Worm (Caenorhabditis elegans) whole organism, L1 larva: Measurements from ENCODE around the gene irld-47.

Experiments used
- C04F5.9 ChIP-seq: sonication (generic microtip); optimal IDR thresholded peaks from 2 replicates; lab custom pipeline; 2016; ENCODE audit warnings: missing genetic modification characterization, missing compliant biosample characterization
- F16B12.6 ChIP-seq: fragments of 150-350 bp; optimal IDR thresholded peaks from 2 replicates; lab custom pipeline; 2014; ENCODE audit warnings: missing biosample characterization, missing genetic modification characterization
- aha-1 ChIP-seq: fragments of 150-350 bp; optimal IDR thresholded peaks from 2 replicates; lab custom pipeline; 2014; ENCODE audit warnings: missing biosample characterization, missing genetic modification characterization
- ama-1 ChIP-seq: fragments of 150-350 bp; optimal IDR thresholded peaks from 2 replicates; lab custom pipeline; 2014
- blmp-1 ChIP-seq: fragments of 150-350 bp; optimal IDR thresholded peaks from 2 replicates; lab custom pipeline; 2014; ENCODE audit warnings: missing biosample characterization, missing genetic modification characterization
- ceh-90 ChIP-seq: sonication (generic microtip); optimal IDR thresholded peaks from 2 replicates; lab custom pipeline; 2016; ENCODE audit warnings: missing genetic modification characterization, missing compliant biosample characterization
- ces-1 ChIP-seq: fragments of 150-350 bp; optimal IDR thresholded peaks from 2 replicates; lab custom pipeline; 2014; ENCODE audit warnings: missing biosample characterization, missing genetic modification reagents, missing genetic modification characterization
- dpl-1 ChIP-seq, 3 experiments: fragments of 150-350 bp in 2 of 3; sonication (generic microtip) in 1 of 3; optimal IDR thresholded peaks; 2 replicates each; lab custom pipeline; 2014 to 2017; ENCODE audit warnings: missing biosample characterization in 3 of 3, missing genetic modification characterization in 3 of 3, missing genetic modification reagents in 3 of 3
- dsc-1 ChIP-seq: sonication (generic microtip); optimal IDR thresholded peaks from 2 replicates; lab custom pipeline; 2016; ENCODE audit warnings: mild to moderate bottlenecking, missing genetic modification characterization, missing compliant biosample characterization
- efl-1 ChIP-seq, 4 experiments: fragments of 150-350 bp; optimal IDR thresholded peaks in 3 of 4; peaks in 1 of 4; 1 replicate in 1 of 4; 2 replicates in 3 of 4; lab custom pipeline; 2014; ENCODE audit warnings: missing biosample characterization in 2 of 4, missing genetic modification characterization in 2 of 4, missing genetic modification reagents in 2 of 4
- egl-27 ChIP-seq, 2 experiments: fragments of 150-350 bp in 1 of 2; sonication (generic microtip); optimal IDR thresholded peaks; 3 replicates each; lab custom pipeline; 2017 to 2018; ENCODE audit warnings: missing biosample characterization in 2 of 2, missing genetic modification characterization in 2 of 2, missing genetic modification reagents in 2 of 2
- elt-3 ChIP-seq, 6 experiments: fragments of 150-350 bp in 1 of 6; sonication (generic microtip); optimal IDR thresholded peaks; 2 replicates each; lab custom pipeline; 2017 to 2018; ENCODE audit warnings: missing biosample characterization in 6 of 6, missing genetic modification characterization in 6 of 6, inconsistent platforms in 1 of 6
- ets-5 ChIP-seq: fragments of 200-800 bp; sonication (Bioruptor generic); IDR thresholded peaks from 2 replicates; pipeline ENCODE4 v1.3.6; 2022; ENCODE audit warnings: missing genetic modification characterization, missing compliant biosample characterization
- fos-1 ChIP-seq: fragments of 150-350 bp; optimal IDR thresholded peaks from 2 replicates; lab custom pipeline; 2014; ENCODE audit warnings: missing biosample characterization, missing genetic modification characterization
- hpl-2 ChIP-seq: fragments of 150-350 bp; optimal IDR thresholded peaks from 2 replicates; lab custom pipeline; 2014; ENCODE audit warnings: missing biosample characterization, missing genetic modification reagents, missing genetic modification characterization
- irx-1 ChIP-seq: sonication (generic microtip); optimal IDR thresholded peaks from 2 replicates; lab custom pipeline; 2016; ENCODE audit warnings: missing genetic modification characterization, missing compliant biosample characterization
- isw-1 ChIP-seq: fragments of 200-800 bp; sonication (Bioruptor generic); IDR thresholded peaks from 2 replicates; pipeline ENCODE4 v1.3.6; 2022; ENCODE audit warnings: missing genetic modification characterization, missing compliant biosample characterization
- jun-1 ChIP-seq: fragments of 150-350 bp; optimal IDR thresholded peaks from 2 replicates; lab custom pipeline; 2014; ENCODE audit warnings: missing biosample characterization, missing genetic modification reagents, missing genetic modification characterization
- lin-14 ChIP-seq: fragments of 200-800 bp; sonication (Bioruptor generic); optimal IDR thresholded peaks from 2 replicates; lab custom pipeline; 2018; ENCODE audit warnings: mild to moderate bottlenecking, missing genetic modification characterization, moderate library complexity, missing compliant biosample characterization
- lin-35 ChIP-seq, 2 experiments: fragments of 150-350 bp; optimal IDR thresholded peaks; 2 replicates each; lab custom pipeline; 2014; ENCODE audit warnings: missing biosample characterization in 2 of 2, missing genetic modification characterization in 2 of 2, missing genetic modification reagents in 2 of 2
- lin-39 ChIP-seq: fragments of 150-350 bp; optimal IDR thresholded peaks from 2 replicates; lab custom pipeline; 2014; ENCODE audit warnings: missing biosample characterization, missing genetic modification reagents, missing genetic modification characterization
- lsy-2 ChIP-seq, 2 experiments: fragments of 150-350 bp; optimal IDR thresholded peaks; 2 replicates each; lab custom pipeline; 2014; ENCODE audit warnings: missing biosample characterization in 2 of 2, missing genetic modification characterization in 2 of 2
- mdl-1 ChIP-seq, 2 experiments: fragments of 150-350 bp; optimal IDR thresholded peaks; 2 replicates each; lab custom pipeline; 2014 to 2017; ENCODE audit warnings: missing biosample characterization in 2 of 2, missing genetic modification characterization in 2 of 2, inconsistent platforms in 1 of 2
- mep-1 ChIP-seq: fragments of 150-350 bp; optimal IDR thresholded peaks from 2 replicates; lab custom pipeline; 2014; ENCODE audit warnings: missing biosample characterization, missing genetic modification characterization
- nhr-11 ChIP-seq: fragments of 150-350 bp; optimal IDR thresholded peaks from 2 replicates; lab custom pipeline; 2014; ENCODE audit warnings: missing biosample characterization, missing genetic modification characterization
- nhr-19 ChIP-seq: fragments of 200-800 bp; sonication (Bioruptor generic); conservative IDR thresholded peaks from 2 replicates; pipeline ENCODE4 v1.3.6; 2022; ENCODE audit warnings: missing genetic modification characterization, missing compliant biosample characterization
- nhr-20 ChIP-seq: sonication (generic microtip); optimal IDR thresholded peaks from 2 replicates; lab custom pipeline; 2016; ENCODE audit warnings: mild to moderate bottlenecking, missing genetic modification characterization, missing compliant biosample characterization
- nhr-237 ChIP-seq: fragments of 150-350 bp; optimal IDR thresholded peaks from 2 replicates; lab custom pipeline; 2014; ENCODE audit warnings: missing biosample characterization, missing genetic modification characterization
- nhr-71 ChIP-seq: sonication (generic microtip); optimal IDR thresholded peaks from 2 replicates; lab custom pipeline; 2016; ENCODE audit warnings: mild to moderate bottlenecking, missing genetic modification characterization, moderate library complexity, missing compliant biosample characterization
- nhr-76 ChIP-seq: sonication (generic microtip); optimal IDR thresholded peaks from 2 replicates; lab custom pipeline; 2017; ENCODE audit warnings: missing biosample characterization, missing genetic modification characterization
- nhr-77 ChIP-seq: fragments of 150-350 bp; optimal IDR thresholded peaks from 2 replicates; lab custom pipeline; 2014; ENCODE audit warnings: missing biosample characterization, missing genetic modification characterization
- nhr-84 ChIP-seq: sonication (generic microtip); optimal IDR thresholded peaks from 2 replicates; lab custom pipeline; 2017; ENCODE audit warnings: missing biosample characterization, missing genetic modification characterization
- nhr-85 ChIP-seq: sonication (generic microtip); peaks from one replicate; lab custom pipeline; 2016; ENCODE audit warnings: missing genetic modification characterization, inconsistent platforms, missing compliant biosample characterization
- pax-3 ChIP-seq: fragments of 200-800 bp; sonication (Bioruptor generic); optimal IDR thresholded peaks from 2 replicates; lab custom pipeline; 2018; ENCODE audit warnings: mild to moderate bottlenecking, missing genetic modification characterization, moderate library complexity, missing compliant biosample characterization
- pqm-1 ChIP-seq: sonication (generic microtip); optimal IDR thresholded peaks from 3 replicates; lab custom pipeline; 2017; ENCODE audit warnings: missing biosample characterization, missing genetic modification characterization
- rnt-1 ChIP-seq: sonication (generic microtip); optimal IDR thresholded peaks from 2 replicates; lab custom pipeline; 2016; ENCODE audit warnings: mild to moderate bottlenecking, missing genetic modification characterization, moderate library complexity, missing compliant biosample characterization
- skn-1 ChIP-seq: fragments of 150-350 bp; optimal IDR thresholded peaks from 2 replicates; lab custom pipeline; 2014; ENCODE audit warnings: missing biosample characterization, missing genetic modification characterization
- snpc-4 ChIP-seq: fragments of 150-350 bp; optimal IDR thresholded peaks from 2 replicates; lab custom pipeline; 2014; ENCODE audit warnings: missing biosample characterization, missing genetic modification characterization
- sup-37 ChIP-seq: fragments of 200-800 bp; sonication (Bioruptor generic); optimal IDR thresholded peaks from 2 replicates; lab custom pipeline; 2018; ENCODE audit warnings: mild to moderate bottlenecking, missing genetic modification characterization, missing compliant biosample characterization
- swsn-7 ChIP-seq: sonication (generic microtip); optimal IDR thresholded peaks from 2 replicates; lab custom pipeline; 2016; ENCODE audit warnings: missing genetic modification characterization, missing compliant biosample characterization
- tbx-2 ChIP-seq: sonication (generic microtip); optimal IDR thresholded peaks from 2 replicates; lab custom pipeline; 2016; ENCODE audit warnings: missing genetic modification characterization, missing compliant biosample characterization
- unc-30 ChIP-seq: sonication (generic microtip); optimal IDR thresholded peaks from 2 replicates; lab custom pipeline; 2017; ENCODE audit warnings: missing biosample characterization, missing genetic modification characterization
- unc-98 ChIP-seq: fragments of 200-800 bp; sonication (Bioruptor generic); IDR thresholded peaks from 2 replicates; pipeline ENCODE4 v1.3.6; 2022; ENCODE audit warnings: missing genetic modification characterization, missing compliant biosample characterization
- vab-15 ChIP-seq: sonication (generic microtip); optimal IDR thresholded peaks from 2 replicates; lab custom pipeline; 2017; ENCODE audit warnings: missing genotype, mild to moderate bottlenecking, missing genetic modification characterization, missing compliant biosample characterization
- xbp-1 ChIP-seq: sonication (generic microtip); optimal IDR thresholded peaks from 2 replicates; lab custom pipeline; 2016; ENCODE audit warnings: missing genetic modification characterization, missing compliant biosample characterization
- zag-1 ChIP-seq: fragments of 150-350 bp; optimal IDR thresholded peaks from 2 replicates; lab custom pipeline; 2014; ENCODE audit warnings: missing biosample characterization, missing genetic modification characterization
- zip-4 ChIP-seq: fragments of 200-800 bp; sonication (Bioruptor generic); optimal IDR thresholded peaks from 2 replicates; lab custom pipeline; 2018; ENCODE audit warnings: mild to moderate bottlenecking, missing genetic modification characterization, moderate library complexity, missing compliant biosample characterization
- ztf-11 ChIP-seq, 2 experiments: sonication (generic microtip); optimal IDR thresholded peaks; 2 replicates each; lab custom pipeline; 2016 to 2017; ENCODE audit warnings: missing genetic modification characterization in 2 of 2, missing biosample characterization in 1 of 2, missing compliant biosample characterization in 1 of 2
- ztf-4 ChIP-seq: fragments of 150-350 bp; optimal IDR thresholded peaks from 2 replicates; lab custom pipeline; 2014; ENCODE audit warnings: missing biosample characterization, missing genetic modification characterization

The irld-47 gene

DNA sequence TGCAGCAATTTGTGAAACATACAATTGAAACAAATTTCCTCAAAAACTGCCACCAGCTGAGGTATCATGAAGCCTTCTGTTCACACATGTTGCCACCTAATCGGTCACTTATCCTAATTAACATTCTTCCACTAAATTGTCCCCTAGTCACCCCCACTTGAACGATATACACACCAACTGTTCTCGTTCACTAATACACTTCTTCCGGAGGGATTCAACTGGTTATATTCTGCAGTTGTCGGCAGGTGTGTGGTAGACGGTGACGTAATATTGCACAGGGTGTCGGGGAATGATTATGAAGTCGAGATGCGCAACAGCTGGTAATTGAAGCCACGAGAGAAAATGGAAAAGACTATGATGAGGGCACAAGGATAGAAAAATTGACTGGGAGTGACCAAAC, 6.9 kb downstream of the irld-47 start:
- no peak for TF ChIP-seq pax-3 (tag; lab: Kevin White, UChicago)
- no peak for TF ChIP-seq elt-3 (tag; optimal IDR thresholded peaks at IDR 0.05; lab: Kevin White, UChicago)
- TF ChIP-seq efl-1 (optimal IDR thresholded peaks at IDR 0.05; lab: Kevin White, UChicago): no peak
- TF ChIP-seq efl-1 (GFP tag; optimal IDR thresholded peaks at IDR 0.05 in 1 of 2; lab: Kevin White, UChicago): no peak
- TF ChIP-seq C04F5.9 (tag; lab: Kevin White, UChicago): no peak
- TF ChIP-seq unc-30 (tag; lab: Kevin White, UChicago): no peak
- TF ChIP-seq skn-1: no peak
- TF ChIP-seq xbp-1: no peak
- no peak for TF ChIP-seq lin-35 (GFP tag; optimal IDR thresholded peaks at IDR 0.05; lab: Kevin White, UChicago)
- TF ChIP-seq ztf-4 (tag; lab: Kevin White, UChicago): no peak
- TF ChIP-seq ztf-11 (tag; optimal IDR thresholded peaks at IDR 0.05; lab: Kevin White, UChicago): peak in 1 of 2 experiments; percentile 85
- no peak for TF ChIP-seq egl-27 (tag; optimal IDR thresholded peaks at IDR 0.05; lab: Kevin White, UChicago)
- no peak for TF ChIP-seq dsc-1
- TF ChIP-seq vab-15: peak; percentile 54
- no peak for TF ChIP-seq sup-37 (GFP tag; lab: Kevin White, UChicago)
- no peak for TF ChIP-seq aha-1 (tag; lab: Kevin White, UChicago)
- no peak for TF ChIP-seq unc-98
- no peak for TF ChIP-seq ama-1
- TF ChIP-seq mdl-1 (tag; optimal IDR thresholded peaks at IDR 0.05; lab: Kevin White, UChicago): no peak
- TF ChIP-seq zag-1 (tag; lab: Kevin White, UChicago): no peak
- no peak for TF ChIP-seq isw-1
- TF ChIP-seq nhr-77: no peak
- no peak for TF ChIP-seq nhr-71 (tag; lab: Kevin White, UChicago)
- peak; percentile 9 for TF ChIP-seq mep-1 (tag; lab: Kevin White, UChicago)
- no peak for TF ChIP-seq lin-39
- TF ChIP-seq tbx-2 (tag; lab: Kevin White, UChicago): peak; percentile 79
- no peak for TF ChIP-seq pqm-1
- TF ChIP-seq nhr-19: no peak
- no peak for TF ChIP-seq nhr-84 (tag; lab: Kevin White, UChicago)
- TF ChIP-seq dpl-1 (GFP tag; optimal IDR thresholded peaks at IDR 0.05; lab: Kevin White, UChicago): no peak
- no peak for TF ChIP-seq nhr-76 (tag; lab: Kevin White, UChicago)
- no peak for TF ChIP-seq ces-1
- TF ChIP-seq hpl-2: no peak
- no peak for TF ChIP-seq jun-1 (tag; lab: Kevin White, UChicago)
- peak; percentile 61 for TF ChIP-seq nhr-85 (tag; lab: Kevin White, UChicago)
- TF ChIP-seq lin-14 (GFP tag; lab: Kevin White, UChicago): peak; percentile 18
- no peak for TF ChIP-seq nhr-237
- TF ChIP-seq nhr-11 (tag; lab: Kevin White, UChicago): no peak
- no peak for TF ChIP-seq irx-1 (tag; lab: Kevin White, UChicago)
- TF ChIP-seq nhr-20 (tag; lab: Kevin White, UChicago): no peak
- no peak for TF ChIP-seq ceh-90

DNA sequence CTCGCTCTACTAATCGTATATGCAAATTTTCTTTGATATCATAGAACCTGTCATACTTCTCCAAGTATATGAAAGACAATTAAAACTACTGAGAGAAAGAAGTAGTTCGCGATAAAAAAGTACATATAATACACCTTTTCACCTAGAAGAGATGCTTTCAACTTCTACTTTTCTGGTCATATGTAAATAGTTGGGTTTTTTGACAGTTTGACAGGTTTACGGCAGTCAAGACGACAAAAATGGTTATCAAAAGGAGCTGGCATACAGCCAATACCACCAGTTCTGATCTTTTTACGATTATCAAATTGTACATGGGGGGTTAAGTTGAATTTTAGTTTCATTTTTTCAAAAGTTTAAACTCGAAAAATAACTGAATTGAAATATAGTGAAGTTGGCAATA, 7.4 kb downstream of the irld-47 start:
- no peak for TF ChIP-seq lsy-2 (tag; optimal IDR thresholded peaks at IDR 0.05; lab: Kevin White, UChicago)
- no peak for TF ChIP-seq zip-4 (GFP tag; lab: Kevin White, UChicago)
- no peak for TF ChIP-seq nhr-237
- no peak for TF ChIP-seq F16B12.6
- TF ChIP-seq dpl-1 (GFP tag; optimal IDR thresholded peaks at IDR 0.05; lab: Kevin White, UChicago): no peak
- no peak for TF ChIP-seq swsn-7 (tag; lab: Kevin White, UChicago)
- TF ChIP-seq rnt-1: no peak
- no peak for TF ChIP-seq fos-1
- TF ChIP-seq pqm-1: no peak
- no peak for TF ChIP-seq blmp-1 (tag; lab: Kevin White, UChicago)
- TF ChIP-seq ets-5 (GFP tag; lab: Robert Waterston, UW): no peak
- no peak for TF ChIP-seq snpc-4 (tag; lab: Kevin White, UChicago)
